Worm (Caenorhabditis elegans): Measurements from ENCODE around the gene nhr-195.

ce11 chrV:8990194-8990649, 18.1 kb upstream of the nhr-195 start, which contains the start of gene F59E11.7:
- TF ChIP-seq flt-1 (GFP tag; IDR thresholded peaks at IDR 0.05) (no peak), ztf-23 (GFP tag; IDR thresholded peaks at IDR 0.05) (no peak), ztf-29 (GFP tag; IDR thresholded peaks at IDR 0.05) (no peak), klf-2 (GFP tag; conservative IDR thresholded peaks at IDR 0.05) (no peak), tab-1 (GFP tag; IDR thresholded peaks at IDR 0.05) (no peak), med-1 (GFP tag; optimal IDR thresholded peaks at IDR 0.05; ENCODE audit: insufficient read depth) (no peak), ref-1 (GFP tag; conservative IDR thresholded peaks at IDR 0.05) (no peak), T22C8.4 (GFP tag; IDR thresholded peaks at IDR 0.05) (no peak)

All from whole organism, midembryonic.